Worm (Caenorhabditis elegans): ENCODE results near the gene F56D5.6.

- TF ChIP-seq ama-1 (optimal IDR thresholded peaks at IDR 0.05) (no peak), nhr-77 (tag; optimal IDR thresholded peaks at IDR 0.05) (no peak), mep-1 (tag; optimal IDR thresholded peaks at IDR 0.05) (no peak), lir-3 (tag; optimal IDR thresholded peaks at IDR 0.05) (no peak)
Observed at ce11 chrIV:9378272-9378671, 23.4 kb upstream of the F56D5.6 start, which contains the start of gene C10C5.4.
